Worm (Caenorhabditis elegans): ENCODE measurements around the gene F46C5.2.

The F46C5.2 gene

DNA sequence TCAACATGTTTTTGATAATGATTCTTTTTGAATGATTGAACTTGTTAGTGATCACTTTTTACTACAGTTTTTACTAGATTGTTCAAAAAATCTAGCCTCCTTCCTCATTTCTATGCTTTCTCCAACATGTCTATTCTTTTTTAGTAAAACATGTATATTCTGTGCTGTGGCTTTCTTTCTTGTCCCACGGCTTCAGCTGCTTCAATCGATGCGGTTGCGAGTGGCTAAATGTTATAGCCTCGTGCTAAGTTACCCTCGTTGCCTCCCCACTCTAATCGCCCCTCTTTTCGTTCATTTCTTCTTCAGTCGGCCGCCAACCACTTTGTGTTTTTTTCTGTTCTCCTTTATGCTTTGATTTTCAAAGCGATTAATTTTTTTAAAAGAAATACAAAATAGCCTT lies 43.2 kb downstream of the F46C5.2 start:
- TF ChIP-seq egl-27 (tag; optimal IDR thresholded peaks at IDR 0.05) = no peak
- no peak for TF ChIP-seq nhr-237 (tag; optimal IDR thresholded peaks at IDR 0.05)
- peak; percentile 13 for TF ChIP-seq nhr-11 (tag; optimal IDR thresholded peaks at IDR 0.05)
- peak; percentile 32 for TF ChIP-seq sem-4 (tag; optimal IDR thresholded peaks at IDR 0.05)
- TF ChIP-seq aly-2 (tag; optimal IDR thresholded peaks at IDR 0.05) = no peak
- TF ChIP-seq sma-9 (GFP tag; optimal IDR thresholded peaks at IDR 0.05) = peak; percentile 25
- no peak for TF ChIP-seq sma-9 (tag; optimal IDR thresholded peaks at IDR 0.05)
- peak in 1 of 2 experiments; percentile 46 for TF ChIP-seq lsy-2 (tag; optimal IDR thresholded peaks at IDR 0.05)
- TF ChIP-seq snpc-4 (tag; optimal IDR thresholded peaks at IDR 0.05) = peak; percentile 8
- peak; percentile 39 for TF ChIP-seq ztf-4 (tag; optimal IDR thresholded peaks at IDR 0.05)
- TF ChIP-seq nhr-129 (tag; optimal IDR thresholded peaks at IDR 0.05) = peak; percentile 46
- TF ChIP-seq mdl-1 (tag; optimal IDR thresholded peaks at IDR 0.05) = peak; percentile 45 to 58
- TF ChIP-seq C34F6.9 (tag; optimal IDR thresholded peaks at IDR 0.05) = peak; percentile 35
- no peak for TF ChIP-seq Y55F3AM.14 (GFP tag; optimal IDR thresholded peaks at IDR 0.05)
- TF ChIP-seq nhr-6 (tag; optimal IDR thresholded peaks at IDR 0.05) = no peak
- no peak for TF ChIP-seq nhr-12 (tag; optimal IDR thresholded peaks at IDR 0.05)
- TF ChIP-seq sma-3 (GFP tag; optimal IDR thresholded peaks at IDR 0.05) = no peak

DNA sequence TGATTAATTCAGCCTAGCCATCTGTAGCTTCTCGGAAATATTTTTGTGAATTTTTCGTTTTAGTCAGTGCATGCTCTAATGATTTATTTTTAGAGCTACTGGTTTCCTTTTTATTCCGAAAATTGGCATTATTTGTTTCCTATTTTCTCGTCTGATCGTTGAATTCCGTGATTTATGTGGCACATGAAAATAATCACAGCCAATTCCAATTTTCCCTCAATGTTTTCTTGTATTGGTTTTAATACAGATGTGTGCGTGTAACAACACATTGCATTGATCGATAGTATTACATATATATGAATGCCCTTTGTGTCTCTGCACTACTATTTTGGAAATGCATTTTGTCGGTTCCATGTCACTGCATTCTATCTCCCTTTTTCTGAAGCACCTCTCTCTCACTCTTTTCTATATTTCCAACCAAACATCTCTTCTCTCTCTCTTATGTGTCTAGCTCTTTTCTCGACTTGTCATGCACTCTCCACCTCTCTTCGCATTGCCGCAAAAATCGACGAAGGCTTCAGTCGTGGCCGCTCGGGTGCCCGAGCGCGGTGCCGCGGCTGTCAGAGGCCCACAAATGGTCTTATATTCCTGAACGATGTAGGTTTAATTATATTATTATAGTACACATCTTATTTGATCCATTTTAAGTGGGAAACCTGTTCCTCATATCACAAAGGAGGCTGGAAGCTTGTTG lies 44.7 kb downstream of the F46C5.2 start:
- TF ChIP-seq lin-13 (GFP tag; optimal IDR thresholded peaks at IDR 0.05) (no peak), sma-9 (GFP tag; optimal IDR thresholded peaks at IDR 0.05) (peak; percentile 28), sma-9 (tag; optimal IDR thresholded peaks at IDR 0.05) (no peak), gmeb-1 (tag; optimal IDR thresholded peaks at IDR 0.05) (no peak), nhr-129 (tag; optimal IDR thresholded peaks at IDR 0.05) (peak; percentile 48), nhr-25 (tag; optimal IDR thresholded peaks at IDR 0.05) (no peak), C34F6.9 (tag; optimal IDR thresholded peaks at IDR 0.05) (peak; percentile 86), nhr-23 (tag; optimal IDR thresholded peaks at IDR 0.05) (no peak), lin-11 (tag; optimal IDR thresholded peaks at IDR 0.05) (no peak), dmd-4 (tag; optimal IDR thresholded peaks at IDR 0.05) (no peak), nhr-12 (tag; optimal IDR thresholded peaks at IDR 0.05) (no peak), blmp-1 (tag; optimal IDR thresholded peaks at IDR 0.05; ENCODE audit: insufficient read depth) (no peak), fos-1 (tag; optimal IDR thresholded peaks at IDR 0.05) (peak; percentile 6), elt-1 (tag; optimal IDR thresholded peaks at IDR 0.05) (no peak), sem-4 (tag; optimal IDR thresholded peaks at IDR 0.05) (peak; percentile 23), zag-1 (tag; optimal IDR thresholded peaks at IDR 0.05) (peak; percentile 33), snpc-4 (tag; optimal IDR thresholded peaks at IDR 0.05) (peak; percentile 13), F13H6.1 (tag; optimal IDR thresholded peaks at IDR 0.05) (peak; percentile 49), nhr-21 (tag; optimal IDR thresholded peaks at IDR 0.05) (no peak), peb-1 (tag; optimal IDR thresholded peaks at IDR 0.05) (no peak), ama-1 (optimal IDR thresholded peaks at IDR 0.05) (peak; percentile 82), R02D3.7 (tag; optimal IDR thresholded peaks at IDR 0.05) (no peak), Y55F3AM.14 (GFP tag; optimal IDR thresholded peaks at IDR 0.05) (no peak), lsy-2 (tag; optimal IDR thresholded peaks at IDR 0.05) (peak in 1 of 2 experiments; percentile 41), crh-2 (tag; optimal IDR thresholded peaks at IDR 0.05) (peak; percentile 71), ceh-82 (tag; optimal IDR thresholded peaks at IDR 0.05) (no peak), ZK546.5 (tag; optimal IDR thresholded peaks at IDR 0.05) (no peak), ztf-11 (tag; optimal IDR thresholded peaks at IDR 0.05) (no peak), ceh-16 (tag; optimal IDR thresholded peaks at IDR 0.05) (no peak), aly-2 (tag; optimal IDR thresholded peaks at IDR 0.05) (no peak), nhr-6 (tag; optimal IDR thresholded peaks at IDR 0.05) (no peak), unc-55 (GFP tag; optimal IDR thresholded peaks at IDR 0.05) (peak; percentile 71), nhr-237 (tag; optimal IDR thresholded peaks at IDR 0.05) (no peak), nhr-11 (tag; optimal IDR thresholded peaks at IDR 0.05) (no peak), mab-5 (tag; optimal IDR thresholded peaks at IDR 0.05) (no peak), elt-3 (tag; optimal IDR thresholded peaks at IDR 0.05) (no peak), ztf-4 (tag; optimal IDR thresholded peaks at IDR 0.05) (peak; percentile 20), skn-1 (tag; optimal IDR thresholded peaks at IDR 0.05) (no peak), nhr-77 (tag; optimal IDR thresholded peaks at IDR 0.05) (no peak), mdl-1 (tag; optimal IDR thresholded peaks at IDR 0.05) (no peak), sma-3 (GFP tag; optimal IDR thresholded peaks at IDR 0.05) (no peak), egl-27 (tag; optimal IDR thresholded peaks at IDR 0.05) (no peak), alr-1 (tag; optimal IDR thresholded peaks at IDR 0.05) (no peak), mbf-1 (tag; optimal IDR thresholded peaks at IDR 0.05) (no peak), nhr-10 (tag; optimal IDR thresholded peaks at IDR 0.05) (no peak), unc-62 (GFP tag; optimal IDR thresholded peaks at IDR 0.05) (no peak), ztf-1 (GFP tag; conservative IDR thresholded peaks at IDR 0.05) (no peak), lin-39 (tag; optimal IDR thresholded peaks at IDR 0.05) (no peak), unc-39 (tag; optimal IDR thresholded peaks at IDR 0.05) (no peak)

Data from whole organism, L2 larva.